Worm (Caenorhabditis elegans) whole organism, L4 larva: ENCODE data around the gene hira-1.
A peak's percentile ranks its signal among the peaks of the same experiment; 100 is the strongest.

Experiments
- D1046.2 ChIP-seq: fragments of 200-800 bp; sonication (Bioruptor generic); IDR thresholded peaks from 2 replicates; pipeline ENCODE4 v1.3.6; 2022; ENCODE audit warnings: missing genetic modification characterization, missing compliant biosample characterization
- F26F4.8 ChIP-seq: fragments of 200-800 bp; sonication (Bioruptor generic); conservative IDR thresholded peaks from 2 replicates; pipeline ENCODE4 v1.3.6; 2022; ENCODE audit warnings: missing genetic modification characterization, missing compliant biosample characterization
- F37D6.2 ChIP-seq: sonication (generic microtip); optimal IDR thresholded peaks from 2 replicates; lab custom pipeline; 2016; ENCODE audit warnings: mild to moderate bottlenecking, missing genetic modification characterization, missing compliant biosample characterization
- F44E2.7 ChIP-seq: fragments of 200-800 bp; sonication (Bioruptor generic); IDR thresholded peaks from 2 replicates; pipeline ENCODE4 v2.1.2; 2022; ENCODE audit warnings: missing genetic modification characterization, missing compliant biosample characterization
- T20F7.1 ChIP-seq: fragments of 200-800 bp; sonication (Bioruptor generic); optimal IDR thresholded peaks from 2 replicates; lab custom pipeline; 2018; ENCODE audit warnings: mild to moderate bottlenecking, missing genetic modification characterization, missing compliant biosample characterization
- T26A8.4 ChIP-seq: fragments of 200-800 bp; sonication (Bioruptor generic); IDR thresholded peaks from 2 replicates; pipeline ENCODE4 v1.3.6; 2022; ENCODE audit warnings: missing genetic modification characterization, missing compliant biosample characterization
- Y105C5A.15 ChIP-seq: fragments of 200-800 bp; sonication (Bioruptor generic); IDR thresholded peaks from 2 replicates; pipeline ENCODE4 v1.3.6; 2022; ENCODE audit warnings: missing genetic modification characterization, missing compliant biosample characterization
- Y48G9A.11 ChIP-seq: fragments of 200-800 bp; sonication (Bioruptor generic); IDR thresholded peaks from 2 replicates; pipeline ENCODE4 v1.3.6; 2022; ENCODE audit warnings: missing genetic modification reagents, missing genetic modification characterization, missing compliant biosample characterization
- ama-1 ChIP-seq: fragments of 150-350 bp; optimal IDR thresholded peaks from 2 replicates; lab custom pipeline; 2014; ENCODE audit warnings: inconsistent platforms, mixed read lengths
- arid-1 ChIP-seq: fragments of 200-800 bp; sonication (Bioruptor generic); conservative IDR thresholded peaks from 2 replicates; pipeline ENCODE4 v1.3.6; 2022; ENCODE audit warnings: missing genetic modification reagents, missing genetic modification characterization, missing compliant biosample characterization
- attf-4 ChIP-seq: sonication (generic microtip); optimal IDR thresholded peaks from 3 replicates; lab custom pipeline; 2017; ENCODE audit warnings: missing biosample characterization, missing genetic modification characterization
- ceh-20 ChIP-seq: fragments of 200-800 bp; sonication (Bioruptor generic); IDR thresholded peaks from 2 replicates; pipeline ENCODE4 v1.3.6; 2022; ENCODE audit warnings: missing genetic modification reagents, missing genetic modification characterization, missing compliant biosample characterization
- ceh-28 ChIP-seq: fragments of 150-350 bp; optimal IDR thresholded peaks from 2 replicates; lab custom pipeline; 2014; ENCODE audit warnings: missing biosample characterization, missing genetic modification reagents, missing genetic modification characterization
- ceh-32 ChIP-seq: sonication (generic microtip); optimal IDR thresholded peaks from 2 replicates; lab custom pipeline; 2016; ENCODE audit warnings: mild to moderate bottlenecking, missing genetic modification characterization, missing compliant biosample characterization; ENCODE audit not compliant: poor library complexity
- ceh-82 ChIP-seq: sonication (generic microtip); optimal IDR thresholded peaks from 2 replicates; lab custom pipeline; 2017; ENCODE audit warnings: missing biosample characterization, missing genetic modification characterization
- ces-1 ChIP-seq: fragments of 150-350 bp; sonication (generic microtip); optimal IDR thresholded peaks from 4 replicates; lab custom pipeline; 2014; ENCODE audit warnings: missing biosample characterization, missing genetic modification reagents, missing genetic modification characterization
- daf-8 ChIP-seq: fragments of 200-800 bp; sonication (Bioruptor generic); IDR thresholded peaks from 2 replicates; pipeline ENCODE4 v1.3.6; 2022; ENCODE audit warnings: missing genetic modification characterization, missing compliant biosample characterization
- duxl-1 ChIP-seq: sonication (generic microtip); optimal IDR thresholded peaks from 2 replicates; lab custom pipeline; 2016; ENCODE audit warnings: mild to moderate bottlenecking, missing genetic modification characterization, moderate library complexity, missing compliant biosample characterization; ENCODE audit not compliant: poor library complexity
- egl-27 ChIP-seq: sonication (generic microtip); optimal IDR thresholded peaks from 3 replicates; lab custom pipeline; 2017; ENCODE audit warnings: missing biosample characterization, missing genetic modification reagents, missing genetic modification characterization
- egl-43 ChIP-seq: fragments of 200-800 bp; sonication (Bioruptor generic); IDR thresholded peaks from 2 replicates; pipeline ENCODE4 v1.3.6; 2022; ENCODE audit warnings: missing genetic modification reagents, missing genetic modification characterization, missing compliant biosample characterization
- hif-1 ChIP-seq, 2 experiments: sonication (generic microtip); optimal IDR thresholded peaks; 2 replicates each; lab custom pipeline; 2016 to 2017; ENCODE audit warnings: missing compliant biosample characterization in 2 of 2, missing genetic modification characterization in 2 of 2, missing genetic modification reagents in 2 of 2, missing genotype in 2 of 2, mild to moderate bottlenecking in 1 of 2
- hlh-30 ChIP-seq: sonication (generic microtip); optimal IDR thresholded peaks from 2 replicates; lab custom pipeline; 2017; ENCODE audit warnings: antibody characterized with exemption, mild to moderate bottlenecking, missing genetic modification characterization, missing compliant biosample characterization; ENCODE audit not compliant: insufficient read depth
- jun-1 ChIP-seq: fragments of 150-350 bp; optimal IDR thresholded peaks from 2 replicates; lab custom pipeline; 2014; ENCODE audit warnings: missing biosample characterization, missing genetic modification reagents, missing genetic modification characterization
- lim-7 ChIP-seq: fragments of 200-800 bp; sonication (Bioruptor generic); IDR thresholded peaks from 2 replicates; pipeline ENCODE4 v1.3.6; 2022; ENCODE audit warnings: missing genetic modification characterization, missing compliant biosample characterization
- lin-1 ChIP-seq: fragments of 200-800 bp; sonication (Bioruptor generic); IDR thresholded peaks from 2 replicates; pipeline ENCODE4 v1.3.6; 2022; ENCODE audit warnings: missing genetic modification reagents, missing genetic modification characterization, missing compliant biosample characterization
- lin-13 ChIP-seq: fragments of 150-350 bp; optimal IDR thresholded peaks from 2 replicates; lab custom pipeline; 2014; ENCODE audit warnings: missing biosample characterization, missing genetic modification reagents, missing genetic modification characterization
- lin-15B ChIP-seq: fragments of 150-350 bp; sonication (generic microtip); optimal IDR thresholded peaks from 3 replicates; lab custom pipeline; 2014; ENCODE audit warnings: missing biosample characterization, missing genetic modification characterization
- lin-39 ChIP-seq: fragments of 150-350 bp; optimal IDR thresholded peaks from 2 replicates; lab custom pipeline; 2014; ENCODE audit warnings: missing biosample characterization, missing genetic modification reagents, missing genetic modification characterization
- lir-3 ChIP-seq: sonication (generic microtip); optimal IDR thresholded peaks from 2 replicates; lab custom pipeline; 2016; ENCODE audit warnings: mild to moderate bottlenecking, missing genetic modification characterization, missing compliant biosample characterization
- lsy-2 ChIP-seq, 2 experiments: fragments of 150-350 bp in 1 of 2; sonication (generic microtip) in 1 of 2; optimal IDR thresholded peaks; 2 replicates each; lab custom pipeline; 2014 to 2017; ENCODE audit warnings: missing biosample characterization in 2 of 2, missing genetic modification characterization in 2 of 2
- madf-9 ChIP-seq: fragments of 200-800 bp; sonication (Bioruptor generic); conservative IDR thresholded peaks from 2 replicates; pipeline ENCODE4 v1.3.6; 2022; ENCODE audit warnings: missing genetic modification reagents, missing genetic modification characterization, missing compliant biosample characterization
- mdt-29 ChIP-seq: fragments of 200-800 bp; sonication (Bioruptor generic); IDR thresholded peaks from 2 replicates; pipeline ENCODE4 v1.3.6; 2022; ENCODE audit warnings: missing genetic modification reagents, missing genetic modification characterization, missing compliant biosample characterization
- mxl-2 ChIP-seq: fragments of 200-800 bp; sonication (Bioruptor generic); conservative IDR thresholded peaks from 2 replicates; pipeline ENCODE4 v1.3.6; 2022; ENCODE audit warnings: missing genetic modification reagents, missing genetic modification characterization, missing compliant biosample characterization
- nhr-10 ChIP-seq: fragments of 150-350 bp; optimal IDR thresholded peaks from 2 replicates; lab custom pipeline; 2014; ENCODE audit warnings: missing biosample characterization, missing genetic modification characterization
- nhr-102 ChIP-seq: sonication (generic microtip); optimal IDR thresholded peaks from 2 replicates; lab custom pipeline; 2016; ENCODE audit warnings: mild to moderate bottlenecking, missing genetic modification characterization, moderate library complexity, missing compliant biosample characterization
- nhr-11 ChIP-seq: fragments of 150-350 bp; optimal IDR thresholded peaks from 2 replicates; lab custom pipeline; 2014; ENCODE audit warnings: missing biosample characterization, missing genetic modification characterization
- nhr-111 ChIP-seq: fragments of 200-800 bp; sonication (Bioruptor generic); optimal IDR thresholded peaks from 2 replicates; lab custom pipeline; 2018; ENCODE audit warnings: mild to moderate bottlenecking, missing genetic modification characterization, missing compliant biosample characterization
- nhr-28 ChIP-seq: fragments of 150-350 bp; optimal IDR thresholded peaks from 2 replicates; lab custom pipeline; 2014; ENCODE audit warnings: missing biosample characterization, missing genetic modification characterization
- nhr-41 ChIP-seq: fragments of 200-800 bp; sonication (Bioruptor generic); IDR thresholded peaks from 2 replicates; pipeline ENCODE4 v1.3.6; 2022; ENCODE audit warnings: missing genetic modification reagents, missing genetic modification characterization, missing compliant biosample characterization
- nhr-42 ChIP-seq: fragments of 200-800 bp; sonication (Bioruptor generic); IDR thresholded peaks from 2 replicates; pipeline ENCODE4 v1.3.6; 2022; ENCODE audit warnings: missing genetic modification characterization, missing compliant biosample characterization
- nhr-6 ChIP-seq: fragments of 150-350 bp; optimal IDR thresholded peaks from 2 replicates; lab custom pipeline; 2014; ENCODE audit warnings: missing biosample characterization, missing genetic modification characterization
- nhr-76 ChIP-seq: fragments of 150-350 bp; optimal IDR thresholded peaks from 2 replicates; lab custom pipeline; 2014; ENCODE audit warnings: missing biosample characterization, missing genetic modification characterization
- nhr-77 ChIP-seq: fragments of 150-350 bp; optimal IDR thresholded peaks from 2 replicates; lab custom pipeline; 2014; ENCODE audit warnings: missing biosample characterization, missing genetic modification characterization
- rbr-2 ChIP-seq: sonication (generic microtip); optimal IDR thresholded peaks from 2 replicates; lab custom pipeline; 2016; ENCODE audit warnings: missing genotype, missing genetic modification characterization, missing compliant biosample characterization
- saeg-2 ChIP-seq: fragments of 200-800 bp; sonication (Bioruptor generic); IDR thresholded peaks from 2 replicates; pipeline ENCODE4 v1.3.6; 2022; ENCODE audit warnings: missing genetic modification reagents, missing genetic modification characterization, missing compliant biosample characterization
- sdz-12 ChIP-seq: fragments of 200-800 bp; sonication (Bioruptor generic); optimal IDR thresholded peaks from 2 replicates; lab custom pipeline; 2018; ENCODE audit warnings: mild to moderate bottlenecking, missing genetic modification characterization, missing compliant biosample characterization
- skn-1 ChIP-seq: fragments of 150-350 bp; optimal IDR thresholded peaks from 2 replicates; lab custom pipeline; 2014; ENCODE audit warnings: missing biosample characterization, missing genetic modification characterization
- tag-97 ChIP-seq: fragments of 200-800 bp; sonication (Bioruptor generic); IDR thresholded peaks from 2 replicates; pipeline ENCODE4 v1.3.6; 2022; ENCODE audit warnings: missing genetic modification characterization, missing compliant biosample characterization
- unc-39 ChIP-seq: sonication (generic microtip); optimal IDR thresholded peaks from 2 replicates; lab custom pipeline; 2017; ENCODE audit warnings: missing biosample characterization, missing genetic modification characterization
- vab-7 ChIP-seq: fragments of 200-800 bp; sonication (Bioruptor generic); IDR thresholded peaks from 2 replicates; pipeline ENCODE4 v1.3.6; 2022; ENCODE audit warnings: missing genetic modification reagents, missing genetic modification characterization, missing compliant biosample characterization
- zag-1 ChIP-seq: fragments of 150-350 bp; optimal IDR thresholded peaks from 2 replicates; lab custom pipeline; 2014; ENCODE audit warnings: missing biosample characterization, missing genetic modification characterization
- zfp-3 ChIP-seq: fragments of 200-800 bp; sonication (Bioruptor generic); conservative IDR thresholded peaks from 2 replicates; pipeline ENCODE4 v1.3.6; 2022; ENCODE audit warnings: missing genetic modification reagents, missing genetic modification characterization, missing compliant biosample characterization
- zip-11 ChIP-seq: fragments of 200-800 bp; sonication (Bioruptor generic); IDR thresholded peaks from 2 replicates; pipeline ENCODE4 v1.3.6; 2022; ENCODE audit warnings: missing genetic modification characterization, missing compliant biosample characterization
- zip-2 ChIP-seq: fragments of 150-350 bp; optimal IDR thresholded peaks from 2 replicates; lab custom pipeline; 2014; ENCODE audit warnings: missing biosample characterization, missing genetic modification characterization

The hira-1 gene

ce11 chrIII:5202641-5203040 lies 11.7 kb downstream of the hira-1 start (continued):
- TF ChIP-seq nhr-42 (GFP tag; lab: Robert Waterston, UW) (no peak), F26F4.8 (GFP tag; lab: Robert Waterston, UW) (no peak), ceh-20 (no peak), T26A8.4 (GFP tag; lab: Robert Waterston, UW) (no peak), zip-2 (tag; lab: Kevin White, UChicago) (no peak), lir-3 (tag; lab: Kevin White, UChicago) (no peak), ceh-28 (tag; lab: Kevin White, UChicago) (no peak), Y105C5A.15 (GFP tag; lab: Robert Waterston, UW) (no peak), arid-1 (GFP tag; lab: Robert Waterston, UW) (no peak), nhr-11 (tag; lab: Kevin White, UChicago) (peak; percentile 85), zag-1 (tag; lab: Kevin White, UChicago) (no peak), lim-7 (GFP tag; lab: Robert Waterston, UW) (no peak), lin-13 (GFP tag; lab: Kevin White, UChicago) (no peak), tag-97 (GFP tag; lab: Robert Waterston, UW) (no peak), egl-43 (no peak), saeg-2 (GFP tag; lab: Robert Waterston, UW) (no peak), daf-8 (GFP tag; lab: Robert Waterston, UW) (no peak), zip-11 (GFP tag; lab: Robert Waterston, UW) (no peak), nhr-28 (peak; percentile 100), unc-39 (tag; lab: Kevin White, UChicago) (no peak), skn-1 (no peak), ceh-82 (tag; lab: Kevin White, UChicago) (no peak), nhr-111 (GFP tag; lab: Kevin White, UChicago) (no peak), mxl-2 (GFP tag; lab: Robert Waterston, UW) (no peak), hif-1 (tag; optimal IDR thresholded peaks at IDR 0.05; lab: Kevin White, UChicago) (peak in 1 of 2 experiments; percentile 78), sdz-12 (no peak), F44E2.7 (GFP tag; lab: Robert Waterston, UW) (no peak), lin-39 (tag; lab: Kevin White, UChicago) (no peak), nhr-10 (tag; lab: Kevin White, UChicago) (peak; percentile 47), rbr-2 (peak; percentile 28), lin-15B (tag; lab: Kevin White, UChicago) (no peak), attf-4 (no peak), mdt-29 (GFP tag; lab: Robert Waterston, UW) (no peak), nhr-77 (tag; lab: Kevin White, UChicago) (peak; percentile 97), nhr-6 (peak; percentile 78), lsy-2 (tag; optimal IDR thresholded peaks at IDR 0.05; lab: Kevin White, UChicago) (peak; percentile 19 to 55), duxl-1 (tag; lab: Kevin White, UChicago) (no peak), vab-7 (GFP tag; lab: Robert Waterston, UW) (no peak), ceh-32 (no peak), zfp-3 (GFP tag; lab: Robert Waterston, UW) (no peak), Y48G9A.11 (no peak), hlh-30 (tag; lab: Kevin White, UChicago) (peak; percentile 80), egl-27 (tag; lab: Kevin White, UChicago) (no peak), D1046.2 (GFP tag; lab: Robert Waterston, UW) (no peak), ces-1 (no peak), nhr-102 (tag; lab: Kevin White, UChicago) (peak; percentile 71), nhr-41 (no peak), F37D6.2 (no peak), jun-1 (tag; lab: Kevin White, UChicago) (no peak), ama-1 (lab: Kevin White, UChicago) (no peak), madf-9 (no peak), nhr-76 (tag; lab: Kevin White, UChicago) (no peak), T20F7.1 (GFP tag; lab: Kevin White, UChicago) (peak; percentile 46), lin-1 (no peak)
